Worm (Caenorhabditis elegans): ENCODE data around the gene srx-133.
A peak's percentile ranks its signal among the peaks of the same experiment; 100 is the strongest.

The srx-133 gene

DNA sequence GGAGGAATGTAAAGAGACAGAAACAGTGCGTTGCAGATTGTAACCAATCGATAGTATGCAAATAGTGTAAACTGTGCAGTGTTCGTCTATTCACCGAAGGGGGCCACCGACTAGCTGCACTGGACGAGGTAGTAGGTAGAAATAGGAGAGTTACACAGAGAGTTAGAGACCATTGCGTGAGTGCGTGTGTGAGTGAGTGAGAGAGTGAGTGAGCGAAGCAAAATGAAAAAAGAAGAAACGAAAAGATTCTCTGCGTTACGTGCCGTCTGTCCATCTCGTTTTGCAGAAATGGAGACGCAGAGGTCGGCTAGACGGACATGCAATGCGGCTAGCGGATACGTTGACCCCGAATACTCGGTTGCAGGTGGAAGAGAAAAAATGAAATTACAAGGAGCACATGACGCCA, 40.0 kb upstream of the srx-133 start (continued):
- TF ChIP-seq F37D6.2 (tag; optimal IDR thresholded peaks at IDR 0.05) (peak; percentile 25), ceh-62 (tag; optimal IDR thresholded peaks at IDR 0.05) (no peak), unc-39 (tag; optimal IDR thresholded peaks at IDR 0.05) (no peak), egl-43 (GFP tag; IDR thresholded peaks at IDR 0.05) (peak; percentile 55; the same call in 1 of the 2 replicates), mdt-29 (GFP tag; IDR thresholded peaks at IDR 0.05) (no peak), fos-1 (tag; optimal IDR thresholded peaks at IDR 0.05) (no peak), zip-11 (GFP tag; IDR thresholded peaks at IDR 0.05) (no peak), egl-27 (tag; optimal IDR thresholded peaks at IDR 0.05) (no peak), ceh-82 (tag; optimal IDR thresholded peaks at IDR 0.05) (no peak), zfp-3 (GFP tag; conservative IDR thresholded peaks at IDR 0.05) (no peak), mes-2 (tag; optimal IDR thresholded peaks at IDR 0.05; ENCODE audit: poor library complexity, severe bottlenecking) (peak; percentile 75), Y5F2A.4 (GFP tag; optimal IDR thresholded peaks at IDR 0.05) (no peak), ces-1 (GFP tag; optimal IDR thresholded peaks at IDR 0.05) (no peak), ceh-20 (GFP tag; IDR thresholded peaks at IDR 0.05) (peak; percentile 25; the same call in 1 of the 2 replicates), arid-1 (GFP tag; conservative IDR thresholded peaks at IDR 0.05) (no peak), nhr-77 (tag; optimal IDR thresholded peaks at IDR 0.05) (peak; percentile 21), nhr-111 (GFP tag; optimal IDR thresholded peaks at IDR 0.05) (no peak), ceh-28 (tag; optimal IDR thresholded peaks at IDR 0.05) (peak; percentile 16), mxl-2 (GFP tag; conservative IDR thresholded peaks at IDR 0.05) (no peak), Y75B8A.6 (GFP tag; IDR thresholded peaks at IDR 0.05) (no peak), dmd-6 (GFP tag; IDR thresholded peaks at IDR 0.05) (peak; percentile 60), sdz-12 (GFP tag; optimal IDR thresholded peaks at IDR 0.05) (no peak), F44E2.7 (GFP tag; IDR thresholded peaks at IDR 0.05) (0 out of 2 replicates have a peak, but pooled peaks have one; percentile 27), lin-13 (GFP tag; optimal IDR thresholded peaks at IDR 0.05) (no peak), rbr-2 (tag; optimal IDR thresholded peaks at IDR 0.05) (peak; percentile 73), hlh-11 (tag; optimal IDR thresholded peaks at IDR 0.05) (peak; percentile 83), lin-1 (GFP tag; IDR thresholded peaks at IDR 0.05) (0 out of 2 replicates have a peak, but pooled peaks have one; percentile 31), ztf-7 (tag; optimal IDR thresholded peaks at IDR 0.05) (no peak), fkh-10 (GFP tag; optimal IDR thresholded peaks at IDR 0.05) (no peak), daf-16 (GFP tag; optimal IDR thresholded peaks at IDR 0.05) (peak in 1 of 2 experiments; percentile 1), daf-16 (tag; optimal IDR thresholded peaks at IDR 0.05) (peak; percentile 49), nhr-76 (tag; optimal IDR thresholded peaks at IDR 0.05) (no peak), T26A8.4 (GFP tag; IDR thresholded peaks at IDR 0.05) (no peak), nhr-28 (tag; optimal IDR thresholded peaks at IDR 0.05) (peak; percentile 66), zip-2 (tag; optimal IDR thresholded peaks at IDR 0.05) (no peak), madf-9 (GFP tag; conservative IDR thresholded peaks at IDR 0.05) (no peak), F26F4.8 (GFP tag; conservative IDR thresholded peaks at IDR 0.05) (no peak), nhr-42 (GFP tag; IDR thresholded peaks at IDR 0.05) (no peak), unc-130 (GFP tag; optimal IDR thresholded peaks at IDR 0.05) (no peak), daf-19 (GFP tag; conservative IDR thresholded peaks at IDR 0.05) (no peak), saeg-2 (GFP tag; IDR thresholded peaks at IDR 0.05) (no peak), lsy-2 (tag; optimal IDR thresholded peaks at IDR 0.05) (peak; percentile 46 to 49), F49E8.2 (tag; optimal IDR thresholded peaks at IDR 0.05; ENCODE audit: borderline replicate concordance) (no peak), ctbp-1 (GFP tag; IDR thresholded peaks at IDR 0.05) (peak; percentile 66; the same call in 1 of the 2 replicates), pqm-1 (tag; optimal IDR thresholded peaks at IDR 0.05) (no peak), mdl-1 (tag; optimal IDR thresholded peaks at IDR 0.05) (peak in 1 of 2 experiments; percentile 78), spr-3 (GFP tag; optimal IDR thresholded peaks at IDR 0.05) (no peak), lin-29 (GFP tag; IDR thresholded peaks at IDR 0.05) (no peak), lin-38 (GFP tag; IDR thresholded peaks at IDR 0.05) (no peak), nhr-48 (tag; optimal IDR thresholded peaks at IDR 0.05) (peak; percentile 28)
